Fruit fly (Drosophila melanogaster) whole organism, embryonic: Measurements from ENCODE around the gene CG9733.

Experiments
- Abd-B ChIP-seq: fragments of 200-800 bp; sonication (Bioruptor generic); optimal IDR thresholded peaks from 2 replicates; lab custom pipeline; 2018; ENCODE audit warnings: missing biosample characterization, mild to moderate bottlenecking, missing genetic modification characterization, moderate library complexity
- Ada2b ChIP-seq: fragments of 200-800 bp; sonication (Bioruptor generic); IDR thresholded peaks from 2 replicates; pipeline ENCODE4 v1.3.6; 2022; ENCODE audit warnings: missing biosample characterization, missing genetic modification characterization
- Awh ChIP-seq: fragments of 200-800 bp; sonication (Bioruptor generic); IDR thresholded peaks from 2 replicates; pipeline ENCODE4, ENCODE4 v1.3.6; 2022; ENCODE audit warnings: missing biosample characterization, missing genetic modification characterization
- CG1024 ChIP-seq: fragments of 200-800 bp; sonication (Bioruptor generic); IDR thresholded peaks from 2 replicates; pipeline ENCODE4 v1.3.6; 2022; ENCODE audit warnings: missing biosample characterization, missing genetic modification characterization
- CG10431 ChIP-seq: fragments of 200-800 bp; sonication (Bioruptor generic); optimal IDR thresholded peaks from 3 replicates; lab custom pipeline; 2018; ENCODE audit warnings: missing biosample characterization, mild to moderate bottlenecking, missing genetic modification characterization
- CG10565 ChIP-seq: fragments of 200-800 bp; sonication (Bioruptor generic); optimal IDR thresholded peaks from 3 replicates; lab custom pipeline; 2016; ENCODE audit warnings: missing biosample characterization, mild to moderate bottlenecking, missing genetic modification characterization
- CG10959 ChIP-seq: fragments of 200-800 bp; sonication (Bioruptor generic); IDR thresholded peaks from 2 replicates; pipeline ENCODE4 v1.3.6; 2022; ENCODE audit warnings: missing biosample characterization, missing genetic modification characterization
- CG15479 ChIP-seq: fragments of 200-800 bp; sonication (Bioruptor generic); optimal IDR thresholded peaks from 3 replicates; lab custom pipeline; 2019; ENCODE audit warnings: missing biosample characterization, mild to moderate bottlenecking, missing genetic modification characterization, moderate library complexity
- CG2889 ChIP-seq: fragments of 200-800 bp; sonication (Bioruptor generic); IDR thresholded peaks from 3 replicates; pipeline ENCODE4 v1.3.6; 2022; ENCODE audit warnings: missing biosample characterization, missing genetic modification characterization
- CG3065 ChIP-seq: fragments of 200-800 bp; sonication (Bioruptor generic); optimal IDR thresholded peaks from 2 replicates; lab custom pipeline; 2016; ENCODE audit warnings: missing biosample characterization, missing genetic modification characterization
- CG31388 ChIP-seq: fragments of 200-800 bp; sonication (Bioruptor generic); optimal IDR thresholded peaks from 2 replicates; lab custom pipeline; 2016; ENCODE audit warnings: missing biosample characterization, missing genetic modification characterization
- CG3163 ChIP-seq: fragments of 200-800 bp; sonication (Bioruptor generic); optimal IDR thresholded peaks from 3 replicates; lab custom pipeline; 2016; ENCODE audit warnings: missing biosample characterization, missing genetic modification characterization
- CG32767 ChIP-seq: fragments of 200-800 bp; sonication (Bioruptor generic); IDR thresholded peaks from 2 replicates; pipeline ENCODE4 v1.3.6; 2022; ENCODE audit warnings: missing biosample characterization, missing genetic modification characterization
- CG34376 ChIP-seq: fragments of 200-800 bp; sonication (Bioruptor generic); optimal IDR thresholded peaks from 2 replicates; lab custom pipeline; 2018; ENCODE audit warnings: missing biosample characterization, mild to moderate bottlenecking, missing genetic modification characterization
- CG3726 ChIP-seq: fragments of 200-800 bp; sonication (Bioruptor generic); IDR thresholded peaks from 3 replicates; pipeline ENCODE4, ENCODE4 v1.3.6; 2022; ENCODE audit warnings: missing biosample characterization, missing genetic modification characterization
- CG3847 ChIP-seq: fragments of 200-800 bp; sonication (Bioruptor generic); IDR thresholded peaks from 2 replicates; pipeline ENCODE4 v1.3.6; 2022; ENCODE audit warnings: missing biosample characterization, missing genetic modification characterization
- CG4617 ChIP-seq: fragments of 200-800 bp; sonication (Bioruptor generic); optimal IDR thresholded peaks from 3 replicates; lab custom pipeline; 2016; ENCODE audit warnings: missing biosample characterization, missing genetic modification characterization, borderline replicate concordance
- CG4730 ChIP-seq: fragments of 200-800 bp; sonication (Bioruptor generic); IDR thresholded peaks from 2 replicates; pipeline ENCODE4 v1.3.6; 2022; ENCODE audit warnings: missing biosample characterization, missing genetic modification characterization
- CG5953 ChIP-seq: fragments of 200-800 bp; sonication (Bioruptor generic); IDR thresholded peaks from 2 replicates; pipeline ENCODE4 v1.3.6; 2022; ENCODE audit warnings: missing biosample characterization, missing genetic modification characterization
- CG6791 ChIP-seq: fragments of 200-800 bp; sonication (Bioruptor generic); IDR thresholded peaks from 3 replicates; pipeline ENCODE4 v1.3.6; 2022; ENCODE audit warnings: missing biosample characterization, missing genetic modification characterization; ENCODE audit not compliant: partially characterized antibody
- CG7556 ChIP-seq: fragments of 200-800 bp; sonication (Bioruptor generic); optimal IDR thresholded peaks from 2 replicates; lab custom pipeline; 2017; ENCODE audit warnings: missing biosample characterization, mild to moderate bottlenecking, missing genetic modification characterization
- CG7928 ChIP-seq: fragments of 200-800 bp; sonication (Bioruptor generic); optimal IDR thresholded peaks from 2 replicates; lab custom pipeline; 2017; ENCODE audit warnings: missing biosample characterization, mild to moderate bottlenecking, missing genetic modification characterization
- CG8388 ChIP-seq: fragments of 200-800 bp; sonication (Bioruptor generic); optimal IDR thresholded peaks from 2 replicates; lab custom pipeline; 2019; ENCODE audit warnings: missing biosample characterization, mild to moderate bottlenecking, missing genetic modification characterization, moderate library complexity
- CG9817 ChIP-seq: fragments of 200-800 bp; sonication (Bioruptor generic); optimal IDR thresholded peaks from 2 replicates; lab custom pipeline; 2018; ENCODE audit warnings: missing biosample characterization, mild to moderate bottlenecking, missing genetic modification characterization, moderate library complexity
- Camta ChIP-seq: fragments of 200-800 bp; sonication (Bioruptor generic); optimal IDR thresholded peaks from 2 replicates; lab custom pipeline; 2016; ENCODE audit warnings: missing biosample characterization, missing genetic modification characterization
- CoRest ChIP-seq: fragments of 200-800 bp; sonication (Bioruptor generic); optimal IDR thresholded peaks from 3 replicates; lab custom pipeline; 2018; ENCODE audit warnings: missing biosample characterization, mild to moderate bottlenecking, missing genetic modification characterization, moderate library complexity
- Dref ChIP-seq: fragments of 200-800 bp; sonication (Bioruptor generic); IDR thresholded peaks from 2 replicates; pipeline ENCODE4 v1.3.6; 2022; ENCODE audit warnings: missing biosample characterization, missing genetic modification characterization
- ERR ChIP-seq: fragments of 200-800 bp; sonication (Bioruptor generic); optimal IDR thresholded peaks from 2 replicates; lab custom pipeline; 2016; ENCODE audit warnings: missing biosample characterization, missing genetic modification characterization
- HmgZ ChIP-seq: fragments of 200-800 bp; sonication (Bioruptor generic); optimal IDR thresholded peaks from 2 replicates; lab custom pipeline; 2018; ENCODE audit warnings: missing biosample characterization, mild to moderate bottlenecking, missing genetic modification characterization
- Sry-δ ChIP-seq: fragments of 200-800 bp; sonication (Bioruptor generic); optimal IDR thresholded peaks from 2 replicates; lab custom pipeline; 2016; ENCODE audit warnings: missing biosample characterization, missing genetic modification characterization
- Xrp1 ChIP-seq: fragments of 200-800 bp; sonication (Bioruptor generic); IDR thresholded peaks from 2 replicates; pipeline ENCODE4 v1.3.6; 2022; ENCODE audit warnings: missing biosample characterization, missing genetic modification characterization
- YL-1 ChIP-seq: fragments of 200-800 bp; sonication (Bioruptor generic); optimal IDR thresholded peaks from 3 replicates; lab custom pipeline; 2017; ENCODE audit warnings: missing biosample characterization, mild to moderate bottlenecking, missing genetic modification characterization
- ash1 ChIP-seq: fragments of 200-800 bp; sonication (Bioruptor generic); optimal IDR thresholded peaks from 2 replicates; lab custom pipeline; 2018; ENCODE audit warnings: missing biosample characterization, mild to moderate bottlenecking, missing genetic modification characterization
- bigmax ChIP-seq: fragments of 200-800 bp; sonication (Bioruptor generic); optimal IDR thresholded peaks from 2 replicates; lab custom pipeline; 2018; ENCODE audit warnings: missing biosample characterization, mild to moderate bottlenecking, missing genetic modification characterization
- bsh ChIP-seq, 2 experiments: fragments of 200-800 bp; sonication (Bioruptor generic); optimal IDR thresholded peaks; 2 replicates each; lab custom pipeline; 2017 to 2018; ENCODE audit warnings: mild to moderate bottlenecking in 2 of 2, missing biosample characterization in 2 of 2, missing genetic modification characterization in 2 of 2, moderate library complexity in 1 of 2
- chif ChIP-seq, 2 experiments: fragments of 200-800 bp; sonication (Bioruptor generic); optimal IDR thresholded peaks; 3 replicates each; lab custom pipeline; 2016; ENCODE audit warnings: missing biosample characterization in 2 of 2, missing genetic modification characterization in 2 of 2
- dimm ChIP-seq: fragments of 200-800 bp; sonication (Bioruptor generic); IDR thresholded peaks from 2 replicates; pipeline ENCODE4 v1.3.6; 2022; ENCODE audit warnings: missing biosample characterization, missing genetic modification characterization
- disco-r ChIP-seq: fragments of 200-800 bp; sonication (Bioruptor generic); optimal IDR thresholded peaks from 2 replicates; lab custom pipeline; 2016; ENCODE audit warnings: missing biosample characterization, missing genetic modification characterization
- ems ChIP-seq: fragments of 200-800 bp; sonication (Bioruptor generic); optimal IDR thresholded peaks from 3 replicates; lab custom pipeline; 2016; ENCODE audit warnings: missing biosample characterization, missing genetic modification characterization
- en ChIP-seq: fragments of 200-800 bp; sonication (Bioruptor generic); optimal IDR thresholded peaks from 2 replicates; lab custom pipeline; 2016; ENCODE audit warnings: missing biosample characterization, missing genetic modification characterization
- gcm ChIP-seq: fragments of 200-800 bp; sonication (Bioruptor generic); optimal IDR thresholded peaks from 2 replicates; lab custom pipeline; 2019; ENCODE audit warnings: missing biosample characterization, mild to moderate bottlenecking, missing genetic modification characterization, moderate library complexity
- hb ChIP-seq: fragments of 200-800 bp; sonication (Bioruptor generic); IDR thresholded peaks from 3 replicates; pipeline ENCODE4 v1.3.6; 2022; ENCODE audit warnings: missing biosample characterization, missing genetic modification characterization; ENCODE audit not compliant: partially characterized antibody
- inv ChIP-seq: fragments of 200-800 bp; sonication (Bioruptor generic); IDR thresholded peaks from 2 replicates; pipeline ENCODE4 v1.3.6; 2022; ENCODE audit warnings: missing biosample characterization, missing genetic modification characterization; ENCODE audit not compliant: partially characterized antibody
- lbe ChIP-seq: fragments of 200-800 bp; sonication (Bioruptor generic); optimal IDR thresholded peaks from 2 replicates; lab custom pipeline; 2016; ENCODE audit warnings: missing biosample characterization, mild to moderate bottlenecking, missing genetic modification characterization
- luna ChIP-seq: fragments of 200-800 bp; sonication (Bioruptor generic); optimal IDR thresholded peaks from 2 replicates; lab custom pipeline; 2016; ENCODE audit warnings: missing biosample characterization, missing genetic modification characterization
- onecut ChIP-seq: fragments of 200-800 bp; sonication (Bioruptor generic); IDR thresholded peaks from 2 replicates; pipeline ENCODE4 v1.3.6; 2022; ENCODE audit warnings: missing biosample characterization, missing genetic modification characterization
- pros ChIP-seq: fragments of 200-800 bp; sonication (Bioruptor generic); optimal IDR thresholded peaks from 3 replicates; lab custom pipeline; 2019; ENCODE audit warnings: missing biosample characterization, mild to moderate bottlenecking, missing genetic modification characterization, moderate library complexity
- sd ChIP-seq: fragments of 200-800 bp; sonication (Bioruptor generic); optimal IDR thresholded peaks from 3 replicates; lab custom pipeline; 2018; ENCODE audit warnings: missing biosample characterization, mild to moderate bottlenecking, missing genetic modification characterization, moderate library complexity
- slou ChIP-seq: fragments of 200-800 bp; sonication (Bioruptor generic); optimal IDR thresholded peaks from 3 replicates; lab custom pipeline; 2016; ENCODE audit warnings: missing biosample characterization, missing genetic modification characterization
- ttk ChIP-seq: fragments of 200-800 bp; sonication (Bioruptor generic); IDR thresholded peaks from 2 replicates; pipeline ENCODE4 v2.1.2; 2022; ENCODE audit warnings: missing biosample characterization, missing genetic modification characterization
- vnd ChIP-seq: fragments of 200-800 bp; sonication (Bioruptor generic); IDR thresholded peaks from 3 replicates; pipeline ENCODE4 v1.3.6; 2022; ENCODE audit warnings: missing biosample characterization, missing genetic modification characterization; ENCODE audit not compliant: partially characterized antibody

CG9733 gene

DNA sequence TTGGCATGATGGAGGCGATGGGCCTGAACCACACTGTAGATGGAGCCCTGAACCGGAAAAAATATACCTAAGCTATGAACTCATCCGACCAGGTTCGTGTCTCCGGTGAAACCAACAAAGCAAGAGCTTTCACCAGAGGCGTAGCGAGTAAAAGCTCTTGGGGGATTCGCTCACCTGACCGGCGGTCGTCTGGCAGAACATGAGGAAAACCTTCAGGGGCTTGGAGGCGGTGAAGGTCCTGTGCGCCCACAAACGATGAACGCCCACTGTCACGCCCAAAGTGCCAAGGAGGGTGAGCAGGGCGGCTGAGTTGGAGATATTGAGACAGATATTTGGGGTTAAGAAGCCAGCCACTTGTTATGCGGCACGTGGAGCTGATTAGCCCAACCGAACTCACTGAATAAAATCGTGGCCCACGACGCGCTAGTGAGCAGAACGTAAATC is 50.9 kb downstream of the CG9733 start (continued):
- TF ChIP-seq pros (no peak), luna (GFP tag; lab: Kevin White, UChicago) (no peak), ems (peak; percentile 31), CG32767 (GFP tag; lab: Robert Waterston, UW) (no peak), Sry-δ (GFP tag; lab: Kevin White, UChicago) (peak; percentile 5), CG10565 (GFP tag; lab: Kevin White, UChicago) (no peak), Camta (GFP tag; lab: Kevin White, UChicago) (no peak), sd (peak; percentile 5), YL-1 (peak; percentile 48), CG4730 (0 out of 2 replicates have a peak, but pooled peaks have one; percentile 20), CG10959 (GFP tag; lab: Robert Waterston, UW) (no peak), Abd-B (GFP tag; lab: Kevin White, UChicago) (no peak), CG3726 (no peak), gcm (GFP tag; lab: Kevin White, UChicago) (no peak), ash1 (no peak), CG7556 (GFP tag; lab: Kevin White, UChicago) (no peak), CG34376 (GFP tag; lab: Kevin White, UChicago) (peak; percentile 31), chif (GFP tag; optimal IDR thresholded peaks at IDR 0.05; lab: Kevin White, UChicago) (peak; percentile 9), dimm (no peak), vnd (GFP tag; lab: Robert Waterston, UW) (no peak), Ada2b (GFP tag; lab: Robert Waterston, UW) (peak; percentile 45), CG8388 (no peak), CG3065 (peak; percentile 22), CoRest (tag; lab: Kevin White, UChicago) (peak; percentile 32), CG4617 (GFP tag; lab: Kevin White, UChicago) (no peak), Xrp1 (peak; percentile 43; the same call in 1 of the 2 replicates), Dref (peak; percentile 28; the same call in 1 of the 2 replicates), CG9817 (tag; lab: Kevin White, UChicago) (peak; percentile 46), CG2889 (GFP tag; lab: Robert Waterston, UW) (0 out of 3 replicates have a peak, but pooled peaks have one; percentile 4), slou (GFP tag; lab: Kevin White, UChicago) (no peak), disco-r (GFP tag; lab: Kevin White, UChicago) (no peak), CG10431 (GFP tag; lab: Kevin White, UChicago) (no peak), onecut (no peak), CG3847 (GFP tag; lab: Robert Waterston, UW) (peak; percentile 63), ERR (peak; percentile 11), CG15479 (no peak), bsh (GFP tag; optimal IDR thresholded peaks at IDR 0.05; lab: Kevin White, UChicago) (peak in 1 of 2 experiments; percentile 15), CG1024 (GFP tag; lab: Robert Waterston, UW) (no peak), CG5953 (GFP tag; lab: Robert Waterston, UW) (no peak), HmgZ (tag; lab: Kevin White, UChicago) (peak; percentile 78), hb (GFP tag; lab: Robert Waterston, UW) (no peak), CG31388 (GFP tag; lab: Kevin White, UChicago) (no peak), bigmax (GFP tag; lab: Kevin White, UChicago) (peak; percentile 83), inv (GFP tag; lab: Robert Waterston, UW) (no peak), lbe (no peak), en (GFP tag; lab: Kevin White, UChicago) (no peak), Awh (0 out of 2 replicates have a peak, but pooled peaks have one; percentile 5), ttk (GFP tag; lab: Robert Waterston, UW) (0 out of 2 replicates have a peak, but pooled peaks have one; percentile 20), CG6791 (GFP tag; lab: Robert Waterston, UW) (0 out of 3 replicates have a peak, but pooled peaks have one; percentile 35), CG3163 (GFP tag; lab: Kevin White, UChicago) (peak; percentile 20), CG7928 (GFP tag; lab: Kevin White, UChicago) (peak; percentile 93)
